Fruit fly (Drosophila melanogaster) whole organism, embryonic: ENCODE results near the gene CG10341.

Experiments
- Abd-B ChIP-seq: fragments of 200-800 bp; sonication (Bioruptor generic); optimal IDR thresholded peaks from 2 replicates; lab custom pipeline; 2018; ENCODE audit warnings: missing biosample characterization, mild to moderate bottlenecking, missing genetic modification characterization, moderate library complexity
- B-H2 ChIP-seq: fragments of 200-800 bp; sonication (Bioruptor generic); optimal IDR thresholded peaks from 2 replicates; lab custom pipeline; 2018; ENCODE audit warnings: missing biosample characterization, mild to moderate bottlenecking, missing genetic modification characterization
- CG10462 ChIP-seq: fragments of 200-800 bp; sonication (Bioruptor generic); optimal IDR thresholded peaks from 2 replicates; lab custom pipeline; 2016; ENCODE audit warnings: missing biosample characterization, missing genetic modification characterization
- CG11504 ChIP-seq: fragments of 200-800 bp; sonication (Bioruptor generic); optimal IDR thresholded peaks from 3 replicates; lab custom pipeline; 2019; ENCODE audit warnings: missing biosample characterization, mild to moderate bottlenecking, missing genetic modification characterization, moderate library complexity
- CG12219 ChIP-seq: fragments of 200-800 bp; sonication (Bioruptor generic); optimal IDR thresholded peaks from 3 replicates; lab custom pipeline; 2018; ENCODE audit warnings: missing biosample characterization, mild to moderate bottlenecking, missing genetic modification characterization
- CG12299 ChIP-seq: fragments of 200-800 bp; sonication (Bioruptor generic); optimal IDR thresholded peaks from 2 replicates; lab custom pipeline; 2018; ENCODE audit warnings: missing biosample characterization, mild to moderate bottlenecking, missing genetic modification characterization
- CG1233 ChIP-seq: fragments of 200-800 bp; sonication (Bioruptor generic); optimal IDR thresholded peaks from 4 replicates; lab custom pipeline; 2018; ENCODE audit warnings: missing biosample characterization, mild to moderate bottlenecking, missing genetic modification characterization
- CG14667 ChIP-seq: fragments of 200-800 bp; sonication (Bioruptor generic); IDR thresholded peaks from 2 replicates; pipeline ENCODE4 v1.3.6; 2022; ENCODE audit warnings: missing biosample characterization, missing genetic modification characterization
- CG17385 ChIP-seq: fragments of 200-800 bp; sonication (Bioruptor generic); optimal IDR thresholded peaks from 3 replicates; lab custom pipeline; 2018; ENCODE audit warnings: missing biosample characterization, mild to moderate bottlenecking, missing genetic modification characterization
- CG17802 ChIP-seq: fragments of 200-800 bp; sonication (Bioruptor generic); optimal IDR thresholded peaks from 2 replicates; lab custom pipeline; 2018; ENCODE audit warnings: missing biosample characterization, mild to moderate bottlenecking, missing genetic modification characterization, moderate library complexity
- CG18599 ChIP-seq: fragments of 200-800 bp; sonication (Bioruptor generic); optimal IDR thresholded peaks from 3 replicates; lab custom pipeline; 2017; ENCODE audit warnings: missing biosample characterization, missing genetic modification characterization, mild to moderate bottlenecking, moderate library complexity, missing genetic modification reagents
- CG30403 ChIP-seq: fragments of 200-800 bp; sonication (Bioruptor generic); optimal IDR thresholded peaks from 3 replicates; lab custom pipeline; 2016; ENCODE audit warnings: missing biosample characterization, missing genetic modification characterization
- CG3163 ChIP-seq: fragments of 200-800 bp; sonication (Bioruptor generic); optimal IDR thresholded peaks from 3 replicates; lab custom pipeline; 2016; ENCODE audit warnings: missing biosample characterization, missing genetic modification characterization
- CG3407 ChIP-seq: fragments of 200-800 bp; sonication (Bioruptor generic); optimal IDR thresholded peaks from 2 replicates; lab custom pipeline; 2018; ENCODE audit warnings: missing biosample characterization, mild to moderate bottlenecking, missing genetic modification characterization
- CG4707 ChIP-seq: fragments of 200-800 bp; sonication (Bioruptor generic); optimal IDR thresholded peaks from 2 replicates; lab custom pipeline; 2018; ENCODE audit warnings: missing biosample characterization, mild to moderate bottlenecking, missing genetic modification characterization, moderate library complexity
- CG6765 ChIP-seq: fragments of 200-800 bp; sonication (Bioruptor generic); optimal IDR thresholded peaks from 3 replicates; lab custom pipeline; 2017; ENCODE audit warnings: missing biosample characterization, mild to moderate bottlenecking, missing genetic modification characterization
- CG7556 ChIP-seq: fragments of 200-800 bp; sonication (Bioruptor generic); optimal IDR thresholded peaks from 2 replicates; lab custom pipeline; 2017; ENCODE audit warnings: missing biosample characterization, mild to moderate bottlenecking, missing genetic modification characterization
- Chrac-16 ChIP-seq: fragments of 200-800 bp; sonication (Bioruptor generic); optimal IDR thresholded peaks from 3 replicates; lab custom pipeline; 2016; ENCODE audit warnings: missing biosample characterization, missing genetic modification characterization
- Dad ChIP-seq: fragments of 200-800 bp; sonication (Bioruptor generic); optimal IDR thresholded peaks from 3 replicates; lab custom pipeline; 2016; ENCODE audit warnings: missing biosample characterization, missing genetic modification characterization
- Dref ChIP-seq: fragments of 200-800 bp; sonication (Bioruptor generic); IDR thresholded peaks from 2 replicates; pipeline ENCODE4 v1.3.6; 2022; ENCODE audit warnings: missing biosample characterization, missing genetic modification characterization
- Mrtf ChIP-seq: fragments of 200-800 bp; sonication (Bioruptor generic); IDR thresholded peaks from 3 replicates; pipeline ENCODE4 v1.3.6; 2022; ENCODE audit warnings: missing biosample characterization, missing genetic modification characterization
- NC2α ChIP-seq: fragments of 200-800 bp; sonication (Bioruptor generic); optimal IDR thresholded peaks from 2 replicates; lab custom pipeline; 2016; ENCODE audit warnings: missing biosample characterization, missing genetic modification characterization
- NFAT ChIP-seq: fragments of 200-800 bp; sonication (Bioruptor generic); IDR thresholded peaks from 2 replicates; pipeline ENCODE4 v1.3.6; 2022; ENCODE audit warnings: missing biosample characterization, missing genetic modification characterization
- Rx ChIP-seq: fragments of 200-800 bp; sonication (Bioruptor generic); IDR thresholded peaks from 2 replicates; pipeline ENCODE4 v1.3.6; 2022; ENCODE audit warnings: missing biosample characterization, missing genetic modification characterization
- Vsx1 ChIP-seq: fragments of 200-800 bp; sonication (Bioruptor generic); optimal IDR thresholded peaks from 2 replicates; lab custom pipeline; 2017; ENCODE audit warnings: missing biosample characterization, mild to moderate bottlenecking, missing genetic modification characterization, missing genetic modification reagents
- ab ChIP-seq: fragments of 200-800 bp; sonication (Bioruptor generic); optimal IDR thresholded peaks from 2 replicates; lab custom pipeline; 2016; ENCODE audit warnings: missing biosample characterization, missing genetic modification characterization
- ara ChIP-seq: fragments of 200-800 bp; sonication (Bioruptor generic); IDR thresholded peaks from 2 replicates; pipeline ENCODE4 v1.3.6; 2022; ENCODE audit warnings: missing biosample characterization, missing genetic modification characterization
- bbx ChIP-seq: fragments of 200-800 bp; sonication (Bioruptor generic); IDR thresholded peaks from 2 replicates; pipeline ENCODE4 v1.3.6; 2022; ENCODE audit warnings: missing biosample characterization, missing genetic modification characterization; ENCODE audit not compliant: partially characterized antibody
- bowl ChIP-seq: fragments of 200-800 bp; sonication (Bioruptor generic); IDR thresholded peaks from 2 replicates; pipeline ENCODE4 v1.3.6; 2022; ENCODE audit warnings: missing biosample characterization, missing genetic modification characterization
- chn ChIP-seq: fragments of 200-800 bp; sonication (Bioruptor generic); optimal IDR thresholded peaks from 2 replicates; lab custom pipeline; 2016; ENCODE audit warnings: missing biosample characterization, missing genetic modification characterization
- dan ChIP-seq: fragments of 200-800 bp; sonication (Bioruptor generic); IDR thresholded peaks from 2 replicates; pipeline ENCODE4 v1.3.6; 2022; ENCODE audit warnings: missing biosample characterization, missing genetic modification characterization
- dm ChIP-seq: fragments of 200-800 bp; sonication (Bioruptor generic); optimal IDR thresholded peaks from 3 replicates; lab custom pipeline; 2016; ENCODE audit warnings: missing biosample characterization, missing genetic modification characterization
- en ChIP-seq: fragments of 200-800 bp; sonication (Bioruptor generic); optimal IDR thresholded peaks from 2 replicates; lab custom pipeline; 2016; ENCODE audit warnings: missing biosample characterization, missing genetic modification characterization
- fd64A ChIP-seq: fragments of 200-800 bp; sonication (Bioruptor generic); optimal IDR thresholded peaks from 3 replicates; lab custom pipeline; 2018; ENCODE audit warnings: missing biosample characterization, mild to moderate bottlenecking, missing genetic modification characterization
- gem ChIP-seq: fragments of 200-800 bp; sonication (Bioruptor generic); optimal IDR thresholded peaks from 2 replicates; lab custom pipeline; 2019; ENCODE audit warnings: missing biosample characterization, mild to moderate bottlenecking, missing genetic modification characterization, moderate library complexity
- lola ChIP-seq, 3 experiments: fragments of >200 bp in 2 of 3; fragments of 200-800 bp in 1 of 3; sonication (Bioruptor generic) in 1 of 3; optimal IDR thresholded peaks; 2 replicates each; lab custom pipeline; 2017 to 2019; ENCODE audit warnings: missing biosample characterization in 3 of 3, missing genetic modification characterization in 3 of 3, mild to moderate bottlenecking in 1 of 3, moderate library complexity in 1 of 3
- lov ChIP-seq, 2 experiments: fragments of 200-800 bp in 1 of 2; fragments of >200 bp in 1 of 2; sonication (Bioruptor generic) in 1 of 2; IDR thresholded peaks in 1 of 2; optimal IDR thresholded peaks in 1 of 2; 2 replicates in 1 of 2; 3 replicates in 1 of 2; pipeline versions ENCODE4 v1.3.6 to Lab custom; 2017 to 2022; ENCODE audit warnings: missing biosample characterization in 1 of 2, missing genetic modification characterization in 1 of 2
- nerfin-1 ChIP-seq: fragments of 200-800 bp; sonication (Bioruptor generic); optimal IDR thresholded peaks from 3 replicates; lab custom pipeline; 2019; ENCODE audit warnings: missing biosample characterization, mild to moderate bottlenecking, missing genetic modification characterization, moderate library complexity
- nmo ChIP-seq: fragments of 200-800 bp; sonication (Bioruptor generic); optimal IDR thresholded peaks from 2 replicates; lab custom pipeline; 2018; ENCODE audit warnings: missing biosample characterization, mild to moderate bottlenecking, missing genetic modification characterization, moderate library complexity
- onecut ChIP-seq: fragments of 200-800 bp; sonication (Bioruptor generic); IDR thresholded peaks from 2 replicates; pipeline ENCODE4 v1.3.6; 2022; ENCODE audit warnings: missing biosample characterization, missing genetic modification characterization
- sc ChIP-seq, 3 experiments: fragments of >200 bp in 2 of 3; fragments of 200-800 bp in 1 of 3; sonication (Bioruptor generic) in 1 of 3; optimal IDR thresholded peaks; 2 replicates in 2 of 3; 3 replicates in 1 of 3; lab custom pipeline; 2017; ENCODE audit warnings: mild to moderate bottlenecking in 1 of 3, missing biosample characterization in 1 of 3, missing genetic modification characterization in 1 of 3, missing genetic modification reagents in 1 of 3
- ssp ChIP-seq: fragments of 200-800 bp; sonication (Bioruptor generic); IDR thresholded peaks from 2 replicates; pipeline ENCODE4 v1.3.6; 2022; ENCODE audit warnings: missing biosample characterization, missing genetic modification characterization
- tin ChIP-seq: fragments of 200-800 bp; sonication (Bioruptor generic); optimal IDR thresholded peaks from 3 replicates; lab custom pipeline; 2016; ENCODE audit warnings: missing biosample characterization, missing genetic modification characterization
- toy ChIP-seq: fragments of 200-800 bp; sonication (Bioruptor generic); IDR thresholded peaks from 2 replicates; pipeline ENCODE4 v1.3.6; 2022; ENCODE audit warnings: missing biosample characterization, missing genetic modification characterization
- trh ChIP-seq: fragments of 200-800 bp; sonication (Bioruptor generic); optimal IDR thresholded peaks from 2 replicates; lab custom pipeline; 2016; ENCODE audit warnings: missing biosample characterization, missing genetic modification characterization
- wor ChIP-seq: fragments of 200-800 bp; sonication (Bioruptor generic); IDR thresholded peaks from 2 replicates; pipeline ENCODE4 v1.3.6; 2022; ENCODE audit warnings: missing biosample characterization, missing genetic modification characterization
- zen ChIP-seq: fragments of 200-800 bp; sonication (Bioruptor generic); optimal IDR thresholded peaks from 3 replicates; lab custom pipeline; 2018; ENCODE audit warnings: missing biosample characterization, mild to moderate bottlenecking, missing genetic modification characterization, moderate library complexity
- zfh2 ChIP-seq: fragments of 200-800 bp; sonication (Bioruptor generic); optimal IDR thresholded peaks from 2 replicates; lab custom pipeline; 2016; ENCODE audit warnings: missing biosample characterization, missing genetic modification characterization

The CG10341 gene

DNA sequence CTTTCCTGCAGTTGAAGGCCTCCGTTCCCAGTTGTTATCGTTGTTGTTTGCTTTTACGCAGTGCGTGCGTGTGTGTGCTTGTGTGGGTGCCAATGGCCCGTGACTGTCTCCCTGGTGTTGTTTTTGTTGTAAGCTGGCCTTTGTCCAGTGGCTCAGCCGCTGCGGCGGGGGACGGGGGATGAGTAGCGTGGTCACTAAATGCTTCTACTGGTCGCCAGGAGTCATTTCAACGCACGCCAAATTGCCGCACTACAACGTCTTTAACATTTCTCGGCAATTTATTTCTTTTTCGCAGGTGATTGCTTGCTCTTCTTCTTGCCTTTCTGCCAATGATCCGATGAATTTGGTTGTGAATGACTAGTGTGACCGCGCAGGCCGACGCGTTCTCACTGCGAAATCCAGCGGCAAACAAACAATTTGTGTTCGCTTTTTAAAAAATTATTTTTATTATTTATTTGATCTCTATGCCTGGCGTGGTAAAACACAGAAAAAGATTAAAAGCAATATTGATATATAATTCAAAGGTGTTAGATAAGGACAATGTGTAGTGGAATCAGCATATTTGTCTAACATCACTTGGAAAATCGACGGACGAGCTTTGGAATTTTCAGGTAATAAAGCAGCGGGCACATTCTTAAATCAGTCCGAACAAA, 9.9 kb downstream of the CG10341 start, which contains the start of the genes Faf2 and Grip71 (continued):
- TF ChIP-seq Vsx1 (GFP tag; lab: Kevin White, UChicago) (peak; percentile 61), CG18599 (GFP tag; lab: Kevin White, UChicago) (peak; percentile 88), zen (peak; percentile 94), lola (GFP tag; optimal IDR thresholded peaks at IDR 0.05; lab: Kevin White, UChicago) (peak in 2 of 3 experiments; percentile 86 to 98), CG10462 (peak; percentile 67), dan (GFP tag; lab: Robert Waterston, UW) (peak; percentile 87), ab (GFP tag; lab: Kevin White, UChicago) (peak; percentile 6), Mrtf (peak; percentile 93), toy (GFP tag; lab: Robert Waterston, UW) (peak; percentile 64; the same call in 1 of the 2 replicates), lov (optimal IDR thresholded peaks at IDR 0.05; lab: Kevin White, UChicago) (no peak), lov (GFP tag; IDR thresholded peaks at IDR 0.05; lab: Robert Waterston, UW) (peak; percentile 78), B-H2 (GFP tag; lab: Kevin White, UChicago) (peak; percentile 83), nmo (GFP tag; lab: Kevin White, UChicago) (peak; percentile 97), CG4707 (GFP tag; lab: Kevin White, UChicago) (peak; percentile 0), tin (GFP tag; lab: Kevin White, UChicago) (peak; percentile 88), CG14667 (GFP tag; lab: Robert Waterston, UW) (peak; percentile 95), zfh2 (GFP tag; lab: Kevin White, UChicago) (peak; percentile 90), en (GFP tag; lab: Kevin White, UChicago) (peak; percentile 44), CG6765 (GFP tag; lab: Kevin White, UChicago) (peak; percentile 38), CG3163 (GFP tag; lab: Kevin White, UChicago) (peak; percentile 42), Dref (GFP tag; lab: Robert Waterston, UW) (peak; percentile 49), bowl (peak; percentile 75; the same call in 1 of the 2 replicates), trh (GFP tag; lab: Kevin White, UChicago) (peak; percentile 85), ara (GFP tag; lab: Robert Waterston, UW) (peak; percentile 94), CG17802 (tag; lab: Kevin White, UChicago) (peak; percentile 94), Rx (GFP tag; lab: Robert Waterston, UW) (peak; percentile 93), CG17385 (GFP tag; lab: Kevin White, UChicago) (peak; percentile 98), CG12299 (tag; lab: Kevin White, UChicago) (peak; percentile 77), CG11504 (peak; percentile 90), CG12219 (peak; percentile 8), CG3407 (GFP tag; lab: Kevin White, UChicago) (peak; percentile 80), CG1233 (GFP tag; lab: Kevin White, UChicago) (peak; percentile 78), CG30403 (GFP tag; lab: Kevin White, UChicago) (peak; percentile 96), fd64A (GFP tag; lab: Kevin White, UChicago) (no peak), dm (peak; percentile 53), CG7556 (peak; percentile 78), ssp (peak; percentile 99), Chrac-16 (GFP tag; lab: Kevin White, UChicago) (peak; percentile 94), wor (GFP tag; lab: Robert Waterston, UW) (peak; percentile 90), nerfin-1 (tag; lab: Kevin White, UChicago) (peak; percentile 82), NFAT (peak; percentile 90), bbx (GFP tag; lab: Robert Waterston, UW) (peak; percentile 17; the same call in 1 of the 2 replicates), NC2α (GFP tag; lab: Kevin White, UChicago) (peak; percentile 32), Dad (GFP tag; lab: Kevin White, UChicago) (peak; percentile 70), gem (peak; percentile 96), onecut (GFP tag; lab: Robert Waterston, UW) (peak; percentile 65), sc (optimal IDR thresholded peaks at IDR 0.05; lab: Kevin White, UChicago) (no peak), sc (GFP tag; optimal IDR thresholded peaks at IDR 0.05; lab: Kevin White, UChicago) (peak; percentile 67), chn (GFP tag; lab: Kevin White, UChicago) (peak; percentile 93), Abd-B (GFP tag; lab: Kevin White, UChicago) (peak; percentile 98)
